Worm (Caenorhabditis elegans): ENCODE data around the gene R06F6.14.

The R06F6.14 gene

ce11 chrII:10798429-10798893 is 10.6 kb upstream of the R06F6.14 start, which contains the start of gene npp-19:
TSS of gene npp-19 (minus strand) at chrII:10798479.
- peak; percentile 37 for TF ChIP-seq K09A11.1 (tag; optimal IDR thresholded peaks at IDR 0.05; ENCODE audit: insufficient read depth)
- no peak for TF ChIP-seq ceh-2 (tag; optimal IDR thresholded peaks at IDR 0.05)
- TF ChIP-seq pat-9 (tag; optimal IDR thresholded peaks at IDR 0.05): peak; percentile 11
- peak; percentile 32 for TF ChIP-seq elt-2 (tag; optimal IDR thresholded peaks at IDR 0.05)
- TF ChIP-seq pax-1 (tag; optimal IDR thresholded peaks at IDR 0.05): no peak
- TF ChIP-seq C08G9.2 (tag; optimal IDR thresholded peaks at IDR 0.05): no peak
- TF ChIP-seq ceh-9 (tag; optimal IDR thresholded peaks at IDR 0.05): no peak
- no peak for TF ChIP-seq elt-4 (tag; optimal IDR thresholded peaks at IDR 0.05)
- TF ChIP-seq unc-86 (tag; optimal IDR thresholded peaks at IDR 0.05): no peak
- TF ChIP-seq ceh-19 (GFP tag; optimal IDR thresholded peaks at IDR 0.05): no peak
- peak; percentile 20 for TF ChIP-seq rnt-1 (tag; optimal IDR thresholded peaks at IDR 0.05)
- no peak for TF ChIP-seq unc-55 (GFP tag; optimal IDR thresholded peaks at IDR 0.05)
- peak; percentile 34 for TF ChIP-seq tbx-2 (tag; optimal IDR thresholded peaks at IDR 0.05)
- TF ChIP-seq nhr-11 (tag; optimal IDR thresholded peaks at IDR 0.05): no peak
- peak; percentile 27 for TF ChIP-seq ceh-30 (tag; optimal IDR thresholded peaks at IDR 0.05)
- no peak for TF ChIP-seq sdc-2 (tag; optimal IDR thresholded peaks at IDR 0.05)
- peak; percentile 35 for TF ChIP-seq nfya-1 (tag; optimal IDR thresholded peaks at IDR 0.05)
- no peak for TF ChIP-seq zip-5 (tag; optimal IDR thresholded peaks at IDR 0.05)
- no peak for TF ChIP-seq fax-1 (tag; optimal IDR thresholded peaks at IDR 0.05)
- TF ChIP-seq odd-2 (tag; optimal IDR thresholded peaks at IDR 0.05): no peak
- no peak for TF ChIP-seq pha-4 (tag; optimal IDR thresholded peaks at IDR 0.05)
- peak; percentile 16 for TF ChIP-seq hlh-30 (tag; optimal IDR thresholded peaks at IDR 0.05; ENCODE audit: insufficient read depth)
- no peak for TF ChIP-seq lim-6 (tag; optimal IDR thresholded peaks at IDR 0.05)
- no peak for TF ChIP-seq pros-1 (tag; optimal IDR thresholded peaks at IDR 0.05)
- no peak for TF ChIP-seq ets-4 (tag; optimal IDR thresholded peaks at IDR 0.05)
- TF ChIP-seq ceh-48 (tag; optimal IDR thresholded peaks at IDR 0.05): no peak
- no peak for TF ChIP-seq hlh-8 (tag; optimal IDR thresholded peaks at IDR 0.05)

ce11 chrII:10800209-10800608 is 8.9 kb upstream of the R06F6.14 start:
- TF ChIP-seq unc-86 (tag; optimal IDR thresholded peaks at IDR 0.05) (no peak), ceh-14 (tag; optimal IDR thresholded peaks at IDR 0.05) (peak; percentile 10), hlh-6 (tag; optimal IDR thresholded peaks at IDR 0.05) (no peak), unc-42 (tag; optimal IDR thresholded peaks at IDR 0.05) (peak; percentile 27)

ce11 chrII:10804442-10804841 is 4.7 kb upstream of the R06F6.14 start:
- peak; percentile 14 for TF ChIP-seq ceh-14 (tag; optimal IDR thresholded peaks at IDR 0.05)
- TF ChIP-seq unc-42 (tag; optimal IDR thresholded peaks at IDR 0.05): peak; percentile 8
- no peak for TF ChIP-seq C38D4.7 (GFP tag; optimal IDR thresholded peaks at IDR 0.05)
- TF ChIP-seq lim-6 (tag; optimal IDR thresholded peaks at IDR 0.05): peak; percentile 61

ce11 chrII:10804907-10805306 is 4.2 kb upstream of the R06F6.14 start:
- TF ChIP-seq K02D7.2 (tag; optimal IDR thresholded peaks at IDR 0.05): no peak
- TF ChIP-seq ahr-1 (tag; optimal IDR thresholded peaks at IDR 0.05): no peak
- TF ChIP-seq unc-86 (tag; optimal IDR thresholded peaks at IDR 0.05): no peak
- peak; percentile 83 for TF ChIP-seq nfya-1 (tag; optimal IDR thresholded peaks at IDR 0.05)

ce11 chrII:10805437-10805836 is 3.7 kb upstream of the R06F6.14 start, which contains the start of gene ceh-62:
TSS of gene ceh-62 (plus strand) at chrII:10805737.
- no peak for TF ChIP-seq pha-4 (tag; optimal IDR thresholded peaks at IDR 0.05)
- TF ChIP-seq unc-3 (GFP tag; conservative IDR thresholded peaks at IDR 0.05): no peak
- TF ChIP-seq unc-3 (tag; optimal IDR thresholded peaks at IDR 0.05): no peak
- no peak for TF ChIP-seq ceh-48 (tag; optimal IDR thresholded peaks at IDR 0.05)
- no peak for TF ChIP-seq unc-55 (GFP tag; optimal IDR thresholded peaks at IDR 0.05)
- TF ChIP-seq sox-4 (tag; optimal IDR thresholded peaks at IDR 0.05): no peak
- no peak for TF ChIP-seq ets-4 (tag; optimal IDR thresholded peaks at IDR 0.05)
- no peak for TF ChIP-seq hlh-30 (tag; optimal IDR thresholded peaks at IDR 0.05; ENCODE audit: insufficient read depth)
- TF ChIP-seq C38D4.7 (GFP tag; optimal IDR thresholded peaks at IDR 0.05): no peak
- no peak for TF ChIP-seq ceh-31 (tag; optimal IDR thresholded peaks at IDR 0.05)
- no peak for TF ChIP-seq hlh-15 (tag; optimal IDR thresholded peaks at IDR 0.05)
- TF ChIP-seq che-1 (tag; optimal IDR thresholded peaks at IDR 0.05): no peak
- TF ChIP-seq sdc-2 (tag; optimal IDR thresholded peaks at IDR 0.05): no peak
- no peak for TF ChIP-seq ceh-14 (tag; optimal IDR thresholded peaks at IDR 0.05)
- TF ChIP-seq eyg-1 (tag; optimal IDR thresholded peaks at IDR 0.05): no peak
- no peak for TF ChIP-seq ahr-1 (tag; optimal IDR thresholded peaks at IDR 0.05)
- no peak for TF ChIP-seq ceh-34 (tag; optimal IDR thresholded peaks at IDR 0.05)
- TF ChIP-seq lin-11 (tag; optimal IDR thresholded peaks at IDR 0.05): no peak
- TF ChIP-seq pag-3 (tag; optimal IDR thresholded peaks at IDR 0.05; ENCODE audit: borderline replicate concordance): no peak

Data from whole organism, late embryonic.